Fruit fly (Drosophila melanogaster): Measurements from ENCODE around the gene Ranbp21.

Ranbp21 gene

DNA sequence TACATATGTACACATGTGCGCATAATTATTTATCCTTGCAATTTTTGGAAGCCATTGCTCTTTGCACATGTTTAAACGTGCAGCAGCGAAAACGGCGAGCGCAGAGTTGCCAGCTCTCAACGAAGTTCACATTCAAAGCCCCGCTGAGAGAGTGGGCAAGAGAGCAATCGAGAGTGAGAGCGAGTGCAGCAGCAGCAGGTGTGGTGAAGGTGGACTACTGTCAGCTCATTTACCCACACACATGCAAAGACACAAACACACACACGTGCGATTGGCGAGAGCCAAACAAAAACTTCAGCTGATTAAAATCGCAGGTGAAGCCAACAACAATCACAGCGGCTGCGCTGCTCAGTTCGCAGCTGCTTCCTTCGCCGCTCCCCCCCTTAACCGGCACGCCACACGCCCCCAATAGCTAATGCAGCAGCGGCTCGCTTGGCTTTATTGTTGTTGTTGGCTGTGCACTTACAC is 20.7 kb downstream of the Ranbp21 start (continued):
- TF ChIP-seq salm (tag; optimal IDR thresholded peaks at IDR 0.05): no peak
- no peak for TF ChIP-seq Hr39 (optimal IDR thresholded peaks at IDR 0.05)
- no peak for TF ChIP-seq CG31441 (GFP tag; IDR thresholded peaks at IDR 0.05)
- TF ChIP-seq CG4328 (GFP tag; optimal IDR thresholded peaks at IDR 0.05): no peak
- TF ChIP-seq sna (GFP tag; IDR thresholded peaks at IDR 0.05; ENCODE audit: partially characterized antibody): no peak
- no peak for TF ChIP-seq Hsf (GFP tag; optimal IDR thresholded peaks at IDR 0.05)
- TF ChIP-seq ranshi (GFP tag; IDR thresholded peaks at IDR 0.05): no peak
- peak in 1 of 2 experiments; percentile 51 for TF ChIP-seq crp (GFP tag; optimal IDR thresholded peaks at IDR 0.05)
- no peak for TF ChIP-seq CG10431 (GFP tag; optimal IDR thresholded peaks at IDR 0.05)
- peak; percentile 13 for TF ChIP-seq MESR4 (GFP tag; optimal IDR thresholded peaks at IDR 0.05)
- TF ChIP-seq dan (GFP tag; IDR thresholded peaks at IDR 0.05): no peak
- no peak for TF ChIP-seq crc (GFP tag; optimal IDR thresholded peaks at IDR 0.05)
- no peak for TF ChIP-seq CG43689 (GFP tag; IDR thresholded peaks at IDR 0.05)
- TF ChIP-seq Dek (tag; optimal IDR thresholded peaks at IDR 0.05): no peak
- no peak for TF ChIP-seq CG12219 (GFP tag; optimal IDR thresholded peaks at IDR 0.05)
- no peak for TF ChIP-seq CG6791 (GFP tag; IDR thresholded peaks at IDR 0.05; ENCODE audit: partially characterized antibody)
- peak; percentile 84 to 92 for TF ChIP-seq Trl (optimal IDR thresholded peaks at IDR 0.05)
- no peak for TF ChIP-seq Trl (GFP tag; optimal IDR thresholded peaks at IDR 0.05)
- no peak for TF ChIP-seq dmrt11E (tag; optimal IDR thresholded peaks at IDR 0.05)
- TF ChIP-seq CG2678 (tag; optimal IDR thresholded peaks at IDR 0.05): no peak
- TF ChIP-seq bigmax (GFP tag; optimal IDR thresholded peaks at IDR 0.05): no peak
- TF ChIP-seq dysf (GFP tag; IDR thresholded peaks at IDR 0.05): no peak
- TF ChIP-seq p53 (GFP tag; optimal IDR thresholded peaks at IDR 0.05): peak; percentile 98
- TF ChIP-seq Usf (GFP tag; optimal IDR thresholded peaks at IDR 0.05): no peak
- TF ChIP-seq CG8388 (GFP tag; optimal IDR thresholded peaks at IDR 0.05): no peak
- TF ChIP-seq YL-1 (GFP tag; optimal IDR thresholded peaks at IDR 0.05): peak; percentile 44
- TF ChIP-seq lmd (GFP tag; IDR thresholded peaks at IDR 0.05): no peak
- no peak for TF ChIP-seq ssp (GFP tag; IDR thresholded peaks at IDR 0.05)
- TF ChIP-seq Elba2 (GFP tag; optimal IDR thresholded peaks at IDR 0.05): peak; percentile 3
- no peak for TF ChIP-seq Gug (GFP tag; IDR thresholded peaks at IDR 0.05)
- TF ChIP-seq tin (GFP tag; optimal IDR thresholded peaks at IDR 0.05): no peak
- no peak for TF ChIP-seq jumu (GFP tag; optimal IDR thresholded peaks at IDR 0.05)
- no peak for TF ChIP-seq gro (GFP tag; optimal IDR thresholded peaks at IDR 0.05)
- TF ChIP-seq ap (GFP tag; IDR thresholded peaks at IDR 0.05): no peak
- no peak for TF ChIP-seq CG5953 (GFP tag; IDR thresholded peaks at IDR 0.05)
- TF ChIP-seq Spps (tag; optimal IDR thresholded peaks at IDR 0.05): no peak
- TF ChIP-seq Hr51 (GFP tag; optimal IDR thresholded peaks at IDR 0.05): no peak
- no peak for TF ChIP-seq unc-4 (GFP tag; IDR thresholded peaks at IDR 0.05; ENCODE audit: partially characterized antibody)
- no peak for TF ChIP-seq B-H1 (GFP tag; IDR thresholded peaks at IDR 0.05)
- no peak for TF ChIP-seq CG10147 (GFP tag; optimal IDR thresholded peaks at IDR 0.05)
- TF ChIP-seq sima (GFP tag; optimal IDR thresholded peaks at IDR 0.05): no peak
- TF ChIP-seq HLH4C (GFP tag; IDR thresholded peaks at IDR 0.05; ENCODE audit: partially characterized antibody): 0 out of 3 replicates have a peak, but pooled peaks have one; percentile 44
- TF ChIP-seq CG16813 (GFP tag; IDR thresholded peaks at IDR 0.05; ENCODE audit: partially characterized antibody): no peak
- no peak for TF ChIP-seq CG12071 (GFP tag; optimal IDR thresholded peaks at IDR 0.05)
- no peak for TF ChIP-seq MBD-R2 (GFP tag; IDR thresholded peaks at IDR 0.05)
- no peak for TF ChIP-seq CG10543 (GFP tag; optimal IDR thresholded peaks at IDR 0.05)
- no peak for TF ChIP-seq BEAF-32 (GFP tag; optimal IDR thresholded peaks at IDR 0.05)
- no peak for TF ChIP-seq corto (GFP tag; optimal IDR thresholded peaks at IDR 0.05)
- no peak for TF ChIP-seq croc (GFP tag; conservative IDR thresholded peaks at IDR 0.05)
- TF ChIP-seq CG4820 (GFP tag; optimal IDR thresholded peaks at IDR 0.05): no peak
- no peak for TF ChIP-seq CG9876 (GFP tag; optimal IDR thresholded peaks at IDR 0.05)
- TF ChIP-seq repo (GFP tag; optimal IDR thresholded peaks at IDR 0.05): no peak

Measured in whole organism, embryonic.